Worm (Caenorhabditis elegans): Measurements from ENCODE around the gene C06E1.11.

DNA sequence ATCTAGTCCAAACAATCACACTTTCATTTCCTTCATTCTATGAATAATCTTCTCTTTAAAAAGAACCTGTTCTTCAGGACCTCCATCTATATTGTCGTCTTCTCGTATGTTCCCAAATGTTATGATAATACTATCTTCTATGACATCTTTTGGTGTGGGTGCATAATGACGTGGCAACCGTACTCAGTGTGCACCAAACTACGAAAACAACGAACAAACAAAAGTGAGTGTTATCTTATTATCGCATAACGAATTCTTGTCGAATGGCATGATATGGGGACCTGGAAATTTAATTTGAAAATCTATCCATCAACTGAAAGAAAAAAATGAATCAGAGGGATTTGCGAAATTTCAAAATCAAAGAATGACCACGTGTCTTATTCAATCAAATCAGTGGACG is 39.6 kb upstream of the C06E1.11 start:
- TF ChIP-seq ama-1 (optimal IDR thresholded peaks at IDR 0.05), result no peak
- no peak for TF ChIP-seq nhr-76 (tag; optimal IDR thresholded peaks at IDR 0.05)
- TF ChIP-seq ceh-9 (tag; optimal IDR thresholded peaks at IDR 0.05), result no peak
- TF ChIP-seq aly-2 (tag; optimal IDR thresholded peaks at IDR 0.05), result no peak
- no peak for TF ChIP-seq unc-39 (tag; optimal IDR thresholded peaks at IDR 0.05)
- TF ChIP-seq lin-39 (tag; optimal IDR thresholded peaks at IDR 0.05), result no peak
- TF ChIP-seq unc-62 (GFP tag; optimal IDR thresholded peaks at IDR 0.05), result no peak
- TF ChIP-seq nhr-28 (tag; optimal IDR thresholded peaks at IDR 0.05), result no peak
- TF ChIP-seq nhr-77 (tag; optimal IDR thresholded peaks at IDR 0.05), result no peak
- TF ChIP-seq egl-27 (tag; optimal IDR thresholded peaks at IDR 0.05), result no peak
- TF ChIP-seq ZK546.5 (tag; optimal IDR thresholded peaks at IDR 0.05), result no peak
- no peak for TF ChIP-seq elt-3 (tag; optimal IDR thresholded peaks at IDR 0.05)

All from whole organism, L3 larva.